Fruit fly (Drosophila melanogaster) whole organism, pupa: Measurements from ENCODE around the gene CG13793.

Experiments
- CG10348 ChIP-seq: fragments of 200-800 bp; sonication (Bioruptor generic); IDR thresholded peaks from 2 replicates; pipeline ENCODE4 v1.3.6; 2022; ENCODE audit warnings: missing biosample characterization, missing genetic modification characterization
- CG12605 ChIP-seq: fragments of 200-800 bp; sonication (Bioruptor generic); IDR thresholded peaks from 2 replicates; pipeline ENCODE4 v1.3.6; 2022; ENCODE audit warnings: missing biosample characterization, missing genetic modification characterization
- CG13204 ChIP-seq: fragments of 200-800 bp; sonication (Bioruptor generic); optimal IDR thresholded peaks from 2 replicates; lab custom pipeline; 2018; ENCODE audit warnings: missing biosample characterization, mild to moderate bottlenecking, missing genetic modification characterization, moderate library complexity
- CG14655 ChIP-seq: fragments of 200-800 bp; sonication (Bioruptor generic); optimal IDR thresholded peaks from 3 replicates; lab custom pipeline; 2017; ENCODE audit warnings: mild to moderate bottlenecking, missing biosample characterization, missing genetic modification reagents, missing genetic modification characterization
- CG15710 ChIP-seq: fragments of 200-800 bp; sonication (Bioruptor generic); optimal IDR thresholded peaks from 2 replicates; lab custom pipeline; 2018; ENCODE audit warnings: missing biosample characterization, mild to moderate bottlenecking, missing genetic modification characterization, moderate library complexity
- CG17806 ChIP-seq: fragments of 200-800 bp; sonication (Bioruptor generic); optimal IDR thresholded peaks from 2 replicates; lab custom pipeline; 2018; ENCODE audit warnings: missing biosample characterization, mild to moderate bottlenecking, missing genetic modification characterization, moderate library complexity
- CG32121 ChIP-seq: fragments of 200-800 bp; sonication (Bioruptor generic); IDR thresholded peaks from 2 replicates; pipeline ENCODE4 v1.3.6; 2022; ENCODE audit warnings: missing biosample characterization, missing genetic modification characterization
- CG34367 ChIP-seq: fragments of 200-800 bp; sonication (Bioruptor generic); optimal IDR thresholded peaks from 2 replicates; lab custom pipeline; 2018; ENCODE audit warnings: missing biosample characterization, mild to moderate bottlenecking, missing genetic modification characterization
- CG4496 ChIP-seq: fragments of 200-800 bp; sonication (Bioruptor generic); IDR thresholded peaks from 3 replicates; pipeline ENCODE4 v1.3.6; 2022; ENCODE audit warnings: missing biosample characterization, missing genetic modification characterization
- CG8159 ChIP-seq: fragments of 200-800 bp; sonication (Bioruptor generic); optimal IDR thresholded peaks from 3 replicates; lab custom pipeline; 2018; ENCODE audit warnings: missing biosample characterization, mild to moderate bottlenecking, missing genetic modification characterization, moderate library complexity
- CG8301 ChIP-seq: fragments of 200-800 bp; sonication (Bioruptor generic); optimal IDR thresholded peaks from 2 replicates; lab custom pipeline; 2018; ENCODE audit warnings: missing biosample characterization, mild to moderate bottlenecking, missing genetic modification characterization
- CG9948 ChIP-seq: fragments of 200-800 bp; sonication (Bioruptor generic); optimal IDR thresholded peaks from 2 replicates; lab custom pipeline; 2018; ENCODE audit warnings: missing biosample characterization, mild to moderate bottlenecking, missing genetic modification characterization, moderate library complexity
- D1 ChIP-seq: fragments of 200-800 bp; sonication (Bioruptor generic); optimal IDR thresholded peaks from 2 replicates; lab custom pipeline; 2018; ENCODE audit warnings: missing biosample characterization, mild to moderate bottlenecking, missing genetic modification characterization, moderate library complexity
- EcR ChIP-seq: fragments of 200-800 bp; sonication (Bioruptor generic); optimal IDR thresholded peaks from 3 replicates; lab custom pipeline; 2019; ENCODE audit warnings: missing biosample characterization, missing genetic modification characterization, mild to moderate bottlenecking, moderate library complexity, missing genetic modification reagents
- Ets98B ChIP-seq: fragments of 200-800 bp; sonication (Bioruptor generic); IDR thresholded peaks from 2 replicates; pipeline ENCODE4 v1.3.6; 2022; ENCODE audit warnings: missing biosample characterization, missing genetic modification characterization
- Pif1A ChIP-seq: fragments of 200-800 bp; sonication (Bioruptor generic); optimal IDR thresholded peaks from 3 replicates; lab custom pipeline; 2016; ENCODE audit warnings: missing biosample characterization, missing genetic modification characterization
- Pif1B ChIP-seq: fragments of 200-800 bp; sonication (Bioruptor generic); optimal IDR thresholded peaks from 3 replicates; lab custom pipeline; 2016; ENCODE audit warnings: missing biosample characterization, missing genetic modification characterization
- Snoo ChIP-seq: fragments of 200-800 bp; sonication (Bioruptor generic); optimal IDR thresholded peaks from 3 replicates; lab custom pipeline; 2017; ENCODE audit warnings: missing biosample characterization, mild to moderate bottlenecking, missing genetic modification characterization, inconsistent platforms
- fd96Ca ChIP-seq: fragments of 200-800 bp; sonication (Bioruptor generic); IDR thresholded peaks from 3 replicates; pipeline ENCODE4 v1.3.6; 2022; ENCODE audit warnings: missing biosample characterization, missing genetic modification characterization
- gl ChIP-seq: fragments of 200-800 bp; sonication (Bioruptor generic); optimal IDR thresholded peaks from 2 replicates; lab custom pipeline; 2018; ENCODE audit warnings: missing biosample characterization, mild to moderate bottlenecking, missing genetic modification characterization
- rn ChIP-seq: fragments of 200-800 bp; sonication (Bioruptor generic); IDR thresholded peaks from 2 replicates; pipeline ENCODE4 v1.3.6; 2022; ENCODE audit warnings: missing biosample characterization, missing genetic modification characterization

Gene CG13793

dm6 chr2L:7680298-7680697 is 39.0 kb downstream of the CG13793 start:
- no peak for TF ChIP-seq CG13204 (GFP tag; lab: Kevin White, UChicago)
- no peak for TF ChIP-seq CG10348 (GFP tag; lab: Robert Waterston, UW)
- no peak for TF ChIP-seq fd96Ca (GFP tag; lab: Robert Waterston, UW)
- TF ChIP-seq CG9948 (tag; lab: Kevin White, UChicago) = no peak
- TF ChIP-seq Snoo (tag; lab: Kevin White, UChicago) = no peak
- no peak for TF ChIP-seq rn (GFP tag; lab: Robert Waterston, UW)
- no peak for TF ChIP-seq EcR (GFP tag; lab: Kevin White, UChicago)
- TF ChIP-seq CG34367 (tag; lab: Kevin White, UChicago) = no peak
- no peak for TF ChIP-seq CG14655 (GFP tag; lab: Kevin White, UChicago)
- TF ChIP-seq CG8301 (tag; lab: Kevin White, UChicago) = no peak
- TF ChIP-seq CG4496 = no peak
- no peak for TF ChIP-seq CG17806 (tag; lab: Kevin White, UChicago)
- no peak for TF ChIP-seq Pif1B (GFP tag; lab: Kevin White, UChicago)
- no peak for TF ChIP-seq D1 (tag; lab: Kevin White, UChicago)
- TF ChIP-seq CG15710 (tag; lab: Kevin White, UChicago) = no peak
- no peak for TF ChIP-seq CG12605
- no peak for TF ChIP-seq gl (tag; lab: Kevin White, UChicago)
- no peak for TF ChIP-seq Pif1A
- no peak for TF ChIP-seq CG8159 (tag; lab: Kevin White, UChicago)
- TF ChIP-seq CG32121 = no peak

dm6 chr2L:7678095-7678784 is 41.0 kb downstream of the CG13793 start:
- no peak for TF ChIP-seq CG34367 (tag; lab: Kevin White, UChicago)
- TF ChIP-seq CG17806 (tag; lab: Kevin White, UChicago) = no peak
- TF ChIP-seq Ets98B (GFP tag; lab: Robert Waterston, UW) = no peak
- no peak for TF ChIP-seq Pif1B (GFP tag; lab: Kevin White, UChicago)
- no peak for TF ChIP-seq CG13204 (GFP tag; lab: Kevin White, UChicago)
- no peak for TF ChIP-seq Pif1A
- TF ChIP-seq CG12605 = no peak
- TF ChIP-seq CG8301 (tag; lab: Kevin White, UChicago) = no peak
- no peak for TF ChIP-seq D1 (tag; lab: Kevin White, UChicago)
- TF ChIP-seq gl (tag; lab: Kevin White, UChicago) = no peak
- TF ChIP-seq CG4496 = no peak
- TF ChIP-seq CG14655 (GFP tag; lab: Kevin White, UChicago) = no peak
- no peak for TF ChIP-seq CG8159 (tag; lab: Kevin White, UChicago)
- TF ChIP-seq EcR (GFP tag; lab: Kevin White, UChicago) = no peak
- no peak for TF ChIP-seq rn (GFP tag; lab: Robert Waterston, UW)

dm6 chr2L:7676982-7677381 is 42.3 kb downstream of the CG13793 start:
- TF ChIP-seq D1 (tag; lab: Kevin White, UChicago) = no peak
- no peak for TF ChIP-seq CG34367 (tag; lab: Kevin White, UChicago)
- TF ChIP-seq rn (GFP tag; lab: Robert Waterston, UW) = no peak
- no peak for TF ChIP-seq CG10348 (GFP tag; lab: Robert Waterston, UW)
- no peak for TF ChIP-seq gl (tag; lab: Kevin White, UChicago)
- no peak for TF ChIP-seq CG8301 (tag; lab: Kevin White, UChicago)
- TF ChIP-seq CG15710 (tag; lab: Kevin White, UChicago) = no peak
- no peak for TF ChIP-seq Snoo (tag; lab: Kevin White, UChicago)
- no peak for TF ChIP-seq fd96Ca (GFP tag; lab: Robert Waterston, UW)
- TF ChIP-seq CG14655 (GFP tag; lab: Kevin White, UChicago) = no peak
- no peak for TF ChIP-seq CG32121
- no peak for TF ChIP-seq CG17806 (tag; lab: Kevin White, UChicago)
- no peak for TF ChIP-seq Pif1A
- no peak for TF ChIP-seq EcR (GFP tag; lab: Kevin White, UChicago)
- no peak for TF ChIP-seq Ets98B (GFP tag; lab: Robert Waterston, UW)
- TF ChIP-seq CG12605 = no peak
- TF ChIP-seq CG9948 (tag; lab: Kevin White, UChicago) = no peak

dm6 chr2L:7675754-7676178 is 43.5 kb downstream of the CG13793 start:
- no peak for TF ChIP-seq CG12605
- no peak for TF ChIP-seq EcR (GFP tag; lab: Kevin White, UChicago)
- no peak for TF ChIP-seq CG9948 (tag; lab: Kevin White, UChicago)
- TF ChIP-seq CG17806 (tag; lab: Kevin White, UChicago) = no peak
- no peak for TF ChIP-seq CG8301 (tag; lab: Kevin White, UChicago)
- no peak for TF ChIP-seq D1 (tag; lab: Kevin White, UChicago)
- TF ChIP-seq CG15710 (tag; lab: Kevin White, UChicago) = no peak

- no peak for TF ChIP-seq Snoo (tag; lab: Kevin White, UChicago)
- TF ChIP-seq Ets98B (GFP tag; lab: Robert Waterston, UW) = no peak
- TF ChIP-seq CG8159 (tag; lab: Kevin White, UChicago) = peak; percentile 2
- TF ChIP-seq D1 (tag; lab: Kevin White, UChicago) = no peak
- no peak for TF ChIP-seq CG32121
- TF ChIP-seq CG12605 = no peak
Measured at dm6 chr2L:7675028-7675749, 44.1 kb downstream of the CG13793 start, which contains the start of gene Slob. Slob (minus strand) TSS chr2L:7675078.
